Worm (Caenorhabditis elegans): ENCODE results near the gene T24B8.3.
A peak's percentile ranks its signal among the peaks of the same experiment; 100 is the strongest.

DNA sequence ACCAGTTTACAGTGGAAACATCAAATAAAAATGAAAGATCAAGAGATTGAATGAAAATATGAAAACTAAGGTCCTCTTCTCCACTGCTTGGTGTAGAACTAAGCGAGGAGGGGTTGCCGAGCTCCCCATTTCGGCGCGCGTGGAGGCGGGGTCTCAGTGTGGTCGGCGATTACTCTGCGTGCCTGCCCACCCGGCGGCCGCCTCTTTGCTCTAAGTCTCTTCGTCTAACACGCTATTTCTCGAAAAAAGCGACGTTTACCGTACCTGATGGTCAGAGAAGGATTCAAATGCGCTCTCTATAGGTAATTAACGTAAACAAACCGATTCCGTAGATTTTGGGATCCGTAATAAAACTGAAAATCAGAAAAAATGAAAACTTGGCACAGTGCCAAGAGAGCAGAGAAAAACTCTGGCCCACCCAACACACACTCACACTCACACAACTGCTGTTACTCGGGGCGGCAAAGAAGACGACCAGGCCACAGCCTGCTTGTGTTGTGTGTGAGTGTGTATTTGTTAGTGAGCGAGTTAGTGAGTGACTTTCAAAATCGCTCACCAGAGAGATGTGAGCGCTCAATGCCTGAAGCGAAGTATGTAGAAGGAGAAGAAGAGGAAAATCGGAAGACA, 733 bp upstream of the T24B8.3 start:
- TF ChIP-seq nfya-1 (tag; optimal IDR thresholded peaks at IDR 0.05; ENCODE audit: insufficient read depth) (peak; percentile 79), nhr-77 (tag; optimal IDR thresholded peaks at IDR 0.05) (no peak), unc-62 (GFP tag; optimal IDR thresholded peaks at IDR 0.05) (no peak), ama-1 (optimal IDR thresholded peaks at IDR 0.05) (no peak), lin-15B (tag; optimal IDR thresholded peaks at IDR 0.05) (peak; percentile 68), daf-12 (tag; optimal IDR thresholded peaks at IDR 0.05) (no peak), ztf-4 (tag; optimal IDR thresholded peaks at IDR 0.05) (no peak), zag-1 (tag; optimal IDR thresholded peaks at IDR 0.05) (no peak), unc-39 (tag; optimal IDR thresholded peaks at IDR 0.05) (no peak), snpc-4 (tag; optimal IDR thresholded peaks at IDR 0.05) (no peak), aly-2 (tag; optimal IDR thresholded peaks at IDR 0.05) (no peak), elt-3 (tag; optimal IDR thresholded peaks at IDR 0.05) (no peak), hmg-11 (tag; optimal IDR thresholded peaks at IDR 0.05) (peak; percentile 77)

Data from whole organism, L3 larva.